Worm (Caenorhabditis elegans) whole organism, young adult: ENCODE measurements around the gene R53.5.

Experiments used
- C06A6.2 ChIP-seq: fragments of 200-800 bp; sonication (Bioruptor generic); conservative IDR thresholded peaks from 2 replicates; pipeline ENCODE4 v1.3.6; 2022; ENCODE audit warnings: missing genetic modification characterization, missing compliant biosample characterization
- C17E4.6 ChIP-seq: fragments of 200-800 bp; sonication (Bioruptor generic); IDR thresholded peaks from 2 replicates; pipeline ENCODE4 v1.3.6; 2022; ENCODE audit warnings: missing genetic modification reagents, missing genetic modification characterization, missing compliant biosample characterization
- F23B12.7 ChIP-seq: sonication (generic microtip); optimal IDR thresholded peaks from 2 replicates; lab custom pipeline; 2017; ENCODE audit warnings: missing genetic modification characterization, mild to moderate bottlenecking, missing compliant biosample characterization, antibody characterized with exemption, moderate library complexity; ENCODE audit not compliant: insufficient read depth
- F33H1.4 ChIP-seq: fragments of 200-800 bp; sonication (Bioruptor generic); IDR thresholded peaks from 2 replicates; pipeline ENCODE4 v1.3.6; 2022; ENCODE audit warnings: missing genetic modification reagents, missing genetic modification characterization, missing compliant biosample characterization
- F39B2.1 ChIP-seq: fragments of 200-800 bp; sonication (Bioruptor generic); IDR thresholded peaks from 2 replicates; pipeline ENCODE4 v1.3.6; 2022; ENCODE audit warnings: missing genetic modification reagents, missing genetic modification characterization, missing compliant biosample characterization
- F55B11.4 ChIP-seq: sonication (generic microtip); optimal IDR thresholded peaks from 2 replicates; lab custom pipeline; 2016; ENCODE audit warnings: missing compliant biosample characterization, missing genetic modification characterization, borderline replicate concordance; ENCODE audit not compliant: insufficient read depth
- F57C9.4 ChIP-seq: sonication (generic microtip); optimal IDR thresholded peaks from 2 replicates; lab custom pipeline; 2017; ENCODE audit warnings: mild to moderate bottlenecking, missing genetic modification characterization, missing compliant biosample characterization
- K11D2.4 ChIP-seq: fragments of 200-800 bp; sonication (Bioruptor generic); IDR thresholded peaks from 2 replicates; pipeline ENCODE4 v1.3.6; 2022; ENCODE audit warnings: missing genetic modification reagents, missing genetic modification characterization, missing compliant biosample characterization
- T07F8.4 ChIP-seq: sonication (generic microtip); optimal IDR thresholded peaks from 2 replicates; lab custom pipeline; 2016; ENCODE audit warnings: mild to moderate bottlenecking, missing genetic modification characterization, moderate library complexity, missing compliant biosample characterization
- T26A5.8 ChIP-seq: sonication (generic microtip); optimal IDR thresholded peaks from 2 replicates; lab custom pipeline; 2016; ENCODE audit warnings: missing genetic modification characterization, missing compliant biosample characterization
- Y53F4B.3 ChIP-seq: fragments of 200-800 bp; sonication (Bioruptor generic); IDR thresholded peaks from 2 replicates; pipeline ENCODE4 v1.3.6; 2022; ENCODE audit warnings: missing genetic modification reagents, missing genetic modification characterization, missing compliant biosample characterization
- ZK185.1 ChIP-seq: sonication (generic microtip); optimal IDR thresholded peaks from 2 replicates; lab custom pipeline; 2016; ENCODE audit warnings: mild to moderate bottlenecking, missing genetic modification characterization, missing compliant biosample characterization; ENCODE audit not compliant: poor library complexity, severe bottlenecking
- aptf-2 ChIP-seq: fragments of 200-800 bp; sonication (Bioruptor generic); conservative IDR thresholded peaks from 2 replicates; pipeline ENCODE4 v1.3.6; 2022; ENCODE audit warnings: missing genetic modification reagents, missing genetic modification characterization, missing compliant biosample characterization
- ccch-3 ChIP-seq: fragments of 200-800 bp; sonication (Bioruptor generic); optimal IDR thresholded peaks from 2 replicates; lab custom pipeline; 2018; ENCODE audit warnings: mild to moderate bottlenecking, missing genetic modification characterization, missing compliant biosample characterization
- cebp-2 ChIP-seq: fragments of 200-800 bp; sonication (Bioruptor generic); IDR thresholded peaks from 2 replicates; pipeline ENCODE4 v1.3.6; 2022; ENCODE audit warnings: missing genetic modification characterization, missing compliant biosample characterization
- ceh-58 ChIP-seq: fragments of 200-800 bp; sonication (Bioruptor generic); IDR thresholded peaks from 2 replicates; pipeline ENCODE4 v1.3.6; 2022; ENCODE audit warnings: missing genetic modification characterization, missing compliant biosample characterization
- chd-7 ChIP-seq: sonication (generic microtip); optimal IDR thresholded peaks from 2 replicates; lab custom pipeline; 2016; ENCODE audit warnings: mild to moderate bottlenecking, missing genetic modification characterization, moderate library complexity, missing compliant biosample characterization
- dox-1 ChIP-seq: fragments of 200-800 bp; sonication (Bioruptor generic); IDR thresholded peaks from 2 replicates; pipeline ENCODE4 v1.3.6; 2022; ENCODE audit warnings: missing genetic modification reagents, missing genetic modification characterization, missing compliant biosample characterization
- egl-18 ChIP-seq: fragments of 200-800 bp; sonication (Bioruptor generic); IDR thresholded peaks from 2 replicates; pipeline ENCODE4 v1.3.6; 2022; ENCODE audit warnings: missing genetic modification reagents, missing genetic modification characterization, missing compliant biosample characterization
- egl-44 ChIP-seq: fragments of 200-800 bp; sonication (Bioruptor generic); IDR thresholded peaks from 2 replicates; pipeline ENCODE4 v1.3.6; 2022; ENCODE audit warnings: missing genetic modification reagents, missing genetic modification characterization, missing compliant biosample characterization
- hlh-12 ChIP-seq: sonication (generic microtip); optimal IDR thresholded peaks from 2 replicates; lab custom pipeline; 2016; ENCODE audit warnings: missing genetic modification characterization, missing compliant biosample characterization
- hlh-26 ChIP-seq: fragments of 200-800 bp; sonication (Bioruptor generic); conservative IDR thresholded peaks from 2 replicates; pipeline ENCODE4 v1.3.6; 2022; ENCODE audit warnings: missing genetic modification reagents, missing genetic modification characterization, missing compliant biosample characterization
- hmg-20 ChIP-seq: fragments of 200-800 bp; sonication (Bioruptor generic); IDR thresholded peaks from 2 replicates; pipeline ENCODE4 v1.3.6; 2022; ENCODE audit warnings: missing genetic modification reagents, missing genetic modification characterization, missing compliant biosample characterization
- hsf-1 ChIP-seq: fragments of 200-800 bp; sonication (Bioruptor generic); IDR thresholded peaks from 2 replicates; pipeline ENCODE4 v1.3.6; 2022; ENCODE audit warnings: missing genetic modification reagents, missing genetic modification characterization, missing compliant biosample characterization
- let-607 ChIP-seq, 2 experiments: fragments of 200-800 bp in 1 of 2; sonication (Bioruptor generic) in 1 of 2; sonication (generic microtip) in 1 of 2; optimal IDR thresholded peaks; 2 replicates each; lab custom pipeline; 2016 to 2018; ENCODE audit warnings: mild to moderate bottlenecking in 2 of 2, missing compliant biosample characterization in 2 of 2, missing genetic modification characterization in 2 of 2, moderate library complexity in 2 of 2, missing genotype in 1 of 2
- lin-35 ChIP-seq, 3 experiments: fragments of 150-350 bp in 2 of 3; sonication (generic microtip) in 1 of 3; optimal IDR thresholded peaks; 2 replicates each; lab custom pipeline; 2014 to 2018; ENCODE audit warnings: missing biosample characterization in 3 of 3, missing genetic modification characterization in 3 of 3, missing genetic modification reagents in 3 of 3
- lsy-27 ChIP-seq: sonication (generic microtip); optimal IDR thresholded peaks from 2 replicates; lab custom pipeline; 2017; ENCODE audit warnings: missing genetic modification characterization, mild to moderate bottlenecking, missing compliant biosample characterization, antibody characterized with exemption, missing genotype, borderline replicate concordance; ENCODE audit not compliant: insufficient read depth
- madf-8 ChIP-seq: fragments of 200-800 bp; sonication (Bioruptor generic); conservative IDR thresholded peaks from 2 replicates; pipeline ENCODE4 v1.3.6; 2022; ENCODE audit warnings: missing genetic modification reagents, missing genetic modification characterization, missing compliant biosample characterization
- mcd-1 ChIP-seq: fragments of 200-800 bp; sonication (Bioruptor generic); IDR thresholded peaks from 2 replicates; pipeline ENCODE4 v1.3.6; 2022; ENCODE audit warnings: missing genetic modification reagents, missing genetic modification characterization, missing compliant biosample characterization
- snpc-3.4 ChIP-seq: sonication (generic microtip); optimal IDR thresholded peaks from 2 replicates; lab custom pipeline; 2017; ENCODE audit warnings: missing genetic modification characterization, mild to moderate bottlenecking, missing compliant biosample characterization, antibody characterized with exemption, moderate library complexity, missing genotype, missing genetic modification reagents
- somi-1 ChIP-seq: fragments of 200-800 bp; sonication (Bioruptor generic); optimal IDR thresholded peaks from 2 replicates; lab custom pipeline; 2018; ENCODE audit warnings: mild to moderate bottlenecking, missing genetic modification characterization, missing compliant biosample characterization
- zfh-2 ChIP-seq: fragments of 200-800 bp; sonication (Bioruptor generic); conservative IDR thresholded peaks from 2 replicates; pipeline ENCODE4 v1.3.6; 2022; ENCODE audit warnings: missing genetic modification reagents, missing genetic modification characterization, missing compliant biosample characterization
- zim-3 ChIP-seq: sonication (generic microtip); optimal IDR thresholded peaks from 2 replicates; lab custom pipeline; 2017; ENCODE audit warnings: mild to moderate bottlenecking, missing genetic modification characterization, moderate library complexity, missing compliant biosample characterization
- ztf-26 ChIP-seq: sonication (generic microtip); optimal IDR thresholded peaks from 2 replicates; lab custom pipeline; 2017; ENCODE audit warnings: missing genetic modification characterization, missing compliant biosample characterization
- ztf-28 ChIP-seq: fragments of 200-800 bp; sonication (Bioruptor generic); IDR thresholded peaks from 2 replicates; pipeline ENCODE4 v1.3.6; 2022; ENCODE audit warnings: missing genetic modification reagents, missing genetic modification characterization, missing compliant biosample characterization

R53.5 gene

ce11 chrII:9954885-9955284 is 15.4 kb downstream of the R53.5 start, which contains the start of gene egl-43:
TSS of gene egl-43 (plus strand) at chrII:9955185.
- TF ChIP-seq zfh-2 (GFP tag; lab: Robert Waterston, UW) (no peak), hlh-12 (tag; lab: Kevin White, UChicago) (no peak), T26A5.8 (no peak), ztf-26 (tag; lab: Kevin White, UChicago) (no peak), somi-1 (GFP tag; lab: Kevin White, UChicago) (no peak), hmg-20 (GFP tag; lab: Robert Waterston, UW) (no peak), egl-18 (GFP tag; lab: Robert Waterston, UW) (no peak), C17E4.6 (GFP tag; lab: Robert Waterston, UW) (no peak), zim-3 (tag; lab: Kevin White, UChicago) (no peak), F55B11.4 (tag; lab: Kevin White, UChicago) (no peak), F33H1.4 (GFP tag; lab: Robert Waterston, UW) (no peak), F39B2.1 (GFP tag; lab: Robert Waterston, UW) (no peak), madf-8 (no peak), C06A6.2 (GFP tag; lab: Robert Waterston, UW) (no peak), lsy-27 (no peak), let-607 (tag; optimal IDR thresholded peaks at IDR 0.05; lab: Kevin White, UChicago) (no peak), ztf-28 (GFP tag; lab: Robert Waterston, UW) (no peak), ZK185.1 (tag; lab: Kevin White, UChicago) (no peak)

- TF ChIP-seq egl-44 (GFP tag; lab: Robert Waterston, UW) (no peak), K11D2.4 (GFP tag; lab: Robert Waterston, UW) (no peak), cebp-2 (GFP tag; lab: Robert Waterston, UW) (no peak), F23B12.7 (tag; lab: Kevin White, UChicago) (no peak), mcd-1 (GFP tag; lab: Robert Waterston, UW) (no peak), hlh-26 (GFP tag; lab: Robert Waterston, UW) (no peak), T07F8.4 (tag; lab: Kevin White, UChicago) (no peak), dox-1 (GFP tag; lab: Robert Waterston, UW) (no peak), ccch-3 (no peak), Y53F4B.3 (GFP tag; lab: Robert Waterston, UW) (no peak), hsf-1 (GFP tag; lab: Robert Waterston, UW) (no peak)
Observed at ce11 chrII:9951846-9952245, 18.4 kb downstream of the R53.5 start.

ce11 chrII:9948662-9949061 is 21.6 kb downstream of the R53.5 start:
- TF ChIP-seq aptf-2 (GFP tag; lab: Robert Waterston, UW): no peak
- TF ChIP-seq, all 124 proteins: peak for 0

- peak; percentile 25 for TF ChIP-seq snpc-3.4 (tag; lab: Kevin White, UChicago)
- TF ChIP-seq F57C9.4 (tag; lab: Kevin White, UChicago): no peak
- 0 out of 2 replicates have a peak, but pooled peaks have one; percentile 10 for TF ChIP-seq F33H1.4 (GFP tag; lab: Robert Waterston, UW)
- no peak for TF ChIP-seq lin-35 (GFP tag; optimal IDR thresholded peaks at IDR 0.05; lab: Kevin White, UChicago)
- no peak for TF ChIP-seq madf-8
- TF ChIP-seq ceh-58 (GFP tag; lab: Robert Waterston, UW): no peak
- peak; percentile 21 for TF ChIP-seq chd-7 (tag; lab: Kevin White, UChicago)
- TF ChIP-seq, all 124 proteins: peak for 3
Observed at ce11 chrII:9943837-9944236, 26.5 kb downstream of the R53.5 start, which contains the start of gene flad-1. TSS of gene flad-1 (plus strand) at chrII:9944137.
